Worm (Caenorhabditis elegans): Measurements from ENCODE around the gene C29A12.6.

ce11 chrV:10859048-10859637 is 12.2 kb downstream of the C29A12.6 start:
- TF ChIP-seq fos-1 (tag; optimal IDR thresholded peaks at IDR 0.05) (no peak), ceh-16 (tag; optimal IDR thresholded peaks at IDR 0.05) (no peak), ceh-82 (tag; optimal IDR thresholded peaks at IDR 0.05) (no peak), ceh-9 (tag; optimal IDR thresholded peaks at IDR 0.05) (no peak), tbx-2 (tag; optimal IDR thresholded peaks at IDR 0.05) (no peak), lin-39 (tag; optimal IDR thresholded peaks at IDR 0.05) (no peak), unc-62 (GFP tag; optimal IDR thresholded peaks at IDR 0.05) (no peak)
